Worm (Caenorhabditis elegans): ENCODE results near the gene F01G10.5.

The F01G10.5 gene

DNA sequence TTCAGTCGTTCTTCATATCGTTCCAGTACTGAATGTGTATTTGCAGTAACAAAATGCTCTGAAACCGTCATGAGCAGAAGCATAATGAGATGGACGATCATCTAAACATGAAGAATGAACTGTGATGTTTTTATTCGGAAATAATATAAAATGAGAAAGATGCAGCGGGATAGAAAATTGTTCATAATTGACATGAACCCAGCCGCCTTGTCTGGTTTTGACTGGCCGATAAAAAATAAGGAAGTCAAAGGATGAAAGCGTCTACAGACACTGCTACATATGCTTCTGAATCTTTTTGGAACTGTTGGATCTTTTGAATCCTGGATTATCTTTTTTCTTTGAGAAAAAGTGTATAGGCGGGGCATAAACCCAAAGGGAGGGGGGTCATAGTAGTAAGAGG is 28.7 kb upstream of the F01G10.5 start, which contains the start of gene F01G10.9:
Gene F01G10.9, minus strand, starts transcription at position 101 of the 400 bp plus-strand sequence.
- TF ChIP-seq efl-3 (GFP tag; optimal IDR thresholded peaks at IDR 0.05), result no peak
- TF ChIP-seq zag-1 (tag; optimal IDR thresholded peaks at IDR 0.05), result no peak
- no peak for TF ChIP-seq efl-1 (optimal IDR thresholded peaks at IDR 0.05)
- TF ChIP-seq efl-1 (GFP tag; optimal IDR thresholded peaks at IDR 0.05 in 1 of 2), result peak in 1 of 2 experiments; percentile 19
- no peak for TF ChIP-seq unc-86 (tag; optimal IDR thresholded peaks at IDR 0.05)
- no peak for TF ChIP-seq swsn-7 (tag; optimal IDR thresholded peaks at IDR 0.05)
- TF ChIP-seq blmp-1 (tag; optimal IDR thresholded peaks at IDR 0.05), result peak; percentile 24
- no peak for TF ChIP-seq pax-3 (tag; optimal IDR thresholded peaks at IDR 0.05)

DNA sequence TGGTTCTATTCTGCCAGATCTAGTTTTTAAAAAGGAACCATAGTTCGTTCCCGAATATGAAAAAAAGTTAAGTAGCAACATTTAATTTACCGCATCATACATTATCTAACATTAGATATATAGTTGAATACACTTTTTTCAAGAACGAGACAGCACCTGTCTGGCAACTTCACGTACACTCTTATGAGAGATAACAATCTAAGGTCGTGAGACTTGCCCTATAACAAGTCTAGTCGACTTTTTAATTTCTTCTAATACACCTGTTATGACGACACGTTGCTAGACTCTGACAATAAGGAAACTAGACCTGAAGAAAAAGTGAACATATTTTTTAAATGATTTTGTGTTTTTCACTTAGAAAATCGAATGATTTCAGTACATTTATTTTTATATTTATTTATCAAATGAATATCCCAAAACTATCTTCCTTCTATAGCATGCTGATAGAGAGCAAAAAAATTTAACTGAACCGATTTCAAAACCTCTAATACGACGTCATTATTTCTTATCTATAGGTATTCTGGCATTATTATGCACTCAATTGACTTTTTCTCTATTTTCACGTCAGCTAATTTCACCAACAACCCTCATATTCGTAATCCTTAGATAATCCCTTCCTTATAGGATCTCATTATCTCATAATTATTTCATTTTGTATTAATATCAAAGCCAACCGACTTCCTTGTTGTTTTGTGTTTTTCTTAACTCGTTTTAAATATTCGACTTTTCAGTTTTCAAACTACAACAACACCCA is 22.2 kb upstream of the F01G10.5 start:
- TF ChIP-seq lir-3 (tag; optimal IDR thresholded peaks at IDR 0.05; ENCODE audit: poor library complexity) (no peak), lin-15B (tag; optimal IDR thresholded peaks at IDR 0.05) (peak; percentile 11), snpc-4 (tag; optimal IDR thresholded peaks at IDR 0.05) (no peak), ama-1 (optimal IDR thresholded peaks at IDR 0.05) (no peak), dsc-1 (tag; optimal IDR thresholded peaks at IDR 0.05) (peak; percentile 98), unc-130 (tag; optimal IDR thresholded peaks at IDR 0.05) (no peak), ceh-88 (GFP tag; IDR thresholded peaks at IDR 0.05) (0 out of 2 replicates have a peak, but pooled peaks have one; percentile 6), pax-3 (tag; optimal IDR thresholded peaks at IDR 0.05) (peak; percentile 60), efl-1 (optimal IDR thresholded peaks at IDR 0.05) (no peak), efl-1 (GFP tag; optimal IDR thresholded peaks at IDR 0.05 in 1 of 2) (peak in 1 of 2 experiments; percentile 77), unc-86 (tag; optimal IDR thresholded peaks at IDR 0.05) (no peak), mef-2 (tag; optimal IDR thresholded peaks at IDR 0.05) (no peak)

DNA sequence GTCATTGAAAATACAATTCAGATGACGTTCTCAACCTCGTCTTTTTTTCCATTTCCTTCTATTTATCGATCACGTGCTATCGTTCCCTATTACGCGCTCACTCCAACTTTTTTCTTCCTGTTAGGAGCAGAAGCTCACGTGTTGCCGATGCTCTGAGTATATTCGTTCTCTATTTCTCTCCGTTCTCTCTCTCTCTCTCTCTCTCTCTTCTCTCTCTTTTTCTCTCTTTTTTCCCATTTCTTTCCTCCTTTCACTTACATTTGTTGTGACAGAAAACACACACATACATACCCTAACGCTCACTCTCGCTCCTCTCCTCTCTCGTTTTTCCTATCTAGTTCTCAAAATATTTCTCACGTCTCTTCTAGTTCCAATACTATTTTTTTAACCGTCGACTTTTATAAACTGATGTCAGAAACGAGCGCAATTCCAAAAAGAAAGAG is 21.5 kb upstream of the F01G10.5 start:
- TF ChIP-seq unc-62 (GFP tag; optimal IDR thresholded peaks at IDR 0.05) (no peak), ceh-88 (GFP tag; IDR thresholded peaks at IDR 0.05) (peak; percentile 72), nhr-47 (tag; optimal IDR thresholded peaks at IDR 0.05) (peak; percentile 96), nhr-28 (tag; optimal IDR thresholded peaks at IDR 0.05) (no peak), mdl-1 (tag; optimal IDR thresholded peaks at IDR 0.05) (peak; percentile 82 to 92), pqm-1 (tag; optimal IDR thresholded peaks at IDR 0.05) (no peak), C04F5.9 (tag; optimal IDR thresholded peaks at IDR 0.05) (no peak), tbx-2 (tag; optimal IDR thresholded peaks at IDR 0.05) (peak; percentile 95), lin-13 (GFP tag; optimal IDR thresholded peaks at IDR 0.05) (peak; percentile 87), unc-130 (tag; optimal IDR thresholded peaks at IDR 0.05) (no peak), pax-3 (tag; optimal IDR thresholded peaks at IDR 0.05) (peak; percentile 87), lin-39 (tag; optimal IDR thresholded peaks at IDR 0.05) (peak; percentile 40), jun-1 (tag; optimal IDR thresholded peaks at IDR 0.05) (peak; percentile 84), sox-4 (tag; optimal IDR thresholded peaks at IDR 0.05) (peak; percentile 93), mep-1 (tag; optimal IDR thresholded peaks at IDR 0.05) (peak; percentile 81), ceh-90 (tag; optimal IDR thresholded peaks at IDR 0.05) (no peak), nhr-85 (tag) (peak; percentile 93), egl-27 (tag; optimal IDR thresholded peaks at IDR 0.05) (peak; percentile 36 to 65), ceh-8 (GFP tag; optimal IDR thresholded peaks at IDR 0.05) (peak; percentile 94), snu-23 (GFP tag; optimal IDR thresholded peaks at IDR 0.05) (peak; percentile 95), blmp-1 (tag; optimal IDR thresholded peaks at IDR 0.05) (peak; percentile 96), nhr-77 (tag; optimal IDR thresholded peaks at IDR 0.05) (peak; percentile 82), alr-1 (tag; optimal IDR thresholded peaks at IDR 0.05; ENCODE audit: borderline replicate concordance) (no peak), dpl-1 (GFP tag; optimal IDR thresholded peaks at IDR 0.05) (peak; percentile 37 to 59 (median 58)), egl-13 (tag; optimal IDR thresholded peaks at IDR 0.05) (peak; percentile 97), ets-5 (GFP tag; IDR thresholded peaks at IDR 0.05) (no peak), fos-1 (tag; optimal IDR thresholded peaks at IDR 0.05) (peak; percentile 60), fkh-8 (tag; optimal IDR thresholded peaks at IDR 0.05) (peak; percentile 98), hlh-17 (GFP tag; optimal IDR thresholded peaks at IDR 0.05; ENCODE audit: borderline replicate concordance) (no peak), unc-86 (tag; optimal IDR thresholded peaks at IDR 0.05) (peak; percentile 97), nhr-84 (tag; optimal IDR thresholded peaks at IDR 0.05) (no peak), grh-1 (GFP tag; IDR thresholded peaks at IDR 0.05) (peak; percentile 46; the same call in 1 of the 2 replicates), unc-98 (GFP tag; IDR thresholded peaks at IDR 0.05) (peak; percentile 48; the same call in 1 of the 2 replicates), swsn-7 (tag; optimal IDR thresholded peaks at IDR 0.05) (peak; percentile 94), elt-2 (tag; optimal IDR thresholded peaks at IDR 0.05) (peak; percentile 87), skn-1 (tag; optimal IDR thresholded peaks at IDR 0.05) (peak; percentile 67), nhr-20 (tag; optimal IDR thresholded peaks at IDR 0.05) (peak; percentile 96)

All from whole organism, L1 larva.